Worm (Caenorhabditis elegans) whole organism, early embryonic: ENCODE data around the gene Y38H6C.20.

Source experiments
- B0310.2 ChIP-seq: sonication (generic microtip); optimal IDR thresholded peaks from 2 replicates; lab custom pipeline; 2016; ENCODE audit warnings: mild to moderate bottlenecking, missing genetic modification characterization, missing compliant biosample characterization
- F13C5.2 ChIP-seq: sonication (generic microtip); optimal IDR thresholded peaks from 2 replicates; lab custom pipeline; 2017; ENCODE audit warnings: mild to moderate bottlenecking, missing genetic modification characterization, inconsistent platforms, missing compliant biosample characterization
- aly-1 ChIP-seq: sonication (generic microtip); optimal IDR thresholded peaks from 2 replicates; lab custom pipeline; 2016; ENCODE audit warnings: missing genetic modification characterization, missing compliant biosample characterization
- ama-1 ChIP-seq: fragments of 150-350 bp; optimal IDR thresholded peaks from 2 replicates; lab custom pipeline; 2014
- ceh-13 ChIP-seq: fragments of 200-800 bp; sonication (Bioruptor generic); optimal IDR thresholded peaks from 2 replicates; lab custom pipeline; 2018; ENCODE audit warnings: mild to moderate bottlenecking, missing genetic modification characterization, missing compliant biosample characterization
- ceh-36 ChIP-seq: sonication (generic microtip); optimal IDR thresholded peaks from 2 replicates; lab custom pipeline; 2016; ENCODE audit warnings: missing genetic modification characterization, inconsistent platforms, missing compliant biosample characterization
- ets-7 ChIP-seq: sonication (generic microtip); optimal IDR thresholded peaks from 2 replicates; lab custom pipeline; 2016; ENCODE audit warnings: missing genotype, missing genetic modification characterization, missing compliant biosample characterization
- flt-1 ChIP-seq: fragments of 200-800 bp; sonication (Bioruptor generic); IDR thresholded peaks from 2 replicates; pipeline ENCODE4 v1.3.6; 2022; ENCODE audit warnings: missing genetic modification characterization, missing compliant biosample characterization
- hmbx-1 ChIP-seq: sonication (generic microtip); optimal IDR thresholded peaks from 2 replicates; lab custom pipeline; 2016; ENCODE audit warnings: mild to moderate bottlenecking, missing genetic modification characterization, missing compliant biosample characterization
- hmg-4 ChIP-seq: fragments of 200-800 bp; sonication (Bioruptor generic); optimal IDR thresholded peaks from 2 replicates; lab custom pipeline; 2018; ENCODE audit warnings: mild to moderate bottlenecking, missing genetic modification characterization, missing compliant biosample characterization
- hnd-1 ChIP-seq: sonication (generic microtip); optimal IDR thresholded peaks from 2 replicates; lab custom pipeline; 2016; ENCODE audit warnings: missing genetic modification characterization, missing compliant biosample characterization
- pes-1 ChIP-seq: fragments of 200-800 bp; sonication (Bioruptor generic); IDR thresholded peaks from 2 replicates; pipeline ENCODE4 v1.3.6; 2022; ENCODE audit warnings: missing genetic modification reagents, missing genetic modification characterization, missing compliant biosample characterization
- scrt-1 ChIP-seq: fragments of 200-800 bp; sonication (Bioruptor generic); IDR thresholded peaks from 2 replicates; pipeline ENCODE4 v1.3.6; 2022; ENCODE audit warnings: missing genetic modification characterization, missing compliant biosample characterization
- sea-1 ChIP-seq: fragments of 200-800 bp; sonication (Bioruptor generic); conservative IDR thresholded peaks from 2 replicates; pipeline ENCODE4 v1.3.6; 2022; ENCODE audit warnings: missing genetic modification characterization, missing compliant biosample characterization
- tbx-11 ChIP-seq: fragments of 200-800 bp; sonication (Bioruptor generic); IDR thresholded peaks from 2 replicates; pipeline ENCODE4 v1.3.6; 2022; ENCODE audit warnings: missing genetic modification characterization, missing compliant biosample characterization
- tbx-37 ChIP-seq: fragments of 200-800 bp; sonication (Bioruptor generic); conservative IDR thresholded peaks from 2 replicates; pipeline ENCODE4 v1.3.6; 2022; ENCODE audit warnings: missing genetic modification reagents, missing genetic modification characterization, missing compliant biosample characterization
- tra-4 ChIP-seq: sonication (generic microtip); optimal IDR thresholded peaks from 2 replicates; lab custom pipeline; 2017; ENCODE audit warnings: missing genetic modification characterization, missing compliant biosample characterization

Y38H6C.20 gene

ce11 chrV:20544092-20544491 is 6.9 kb downstream of the Y38H6C.20 start, which contains the start of gene slc-36.3:
Gene slc-36.3 (minus strand): TSS chrV:20544192.
- TF ChIP-seq tbx-11 = no peak
- TF ChIP-seq tbx-37 = no peak
- TF ChIP-seq ceh-36 = no peak
- no peak for TF ChIP-seq F13C5.2 (tag; lab: Kevin White, UChicago)
- no peak for TF ChIP-seq hmg-4 (GFP tag; lab: Kevin White, UChicago)
- no peak for TF ChIP-seq ets-7 (tag; lab: Kevin White, UChicago)
- no peak for TF ChIP-seq tra-4 (tag; lab: Kevin White, UChicago)
- no peak for TF ChIP-seq aly-1
- no peak for TF ChIP-seq sea-1 (GFP tag; lab: Robert Waterston, UW)
- TF ChIP-seq hmbx-1 (tag; lab: Kevin White, UChicago) = no peak
- no peak for TF ChIP-seq pes-1

- TF ChIP-seq aly-1 (no peak), scrt-1 (GFP tag; lab: Robert Waterston, UW) (no peak), ama-1 (no peak), pes-1 (no peak)
Measured at ce11 chrV:20539055-20539454, 11.9 kb downstream of the Y38H6C.20 start, which contains the start of gene Y38H6C.16. Gene Y38H6C.16 (minus strand): TSS chrV:20539347.

- no peak for TF ChIP-seq flt-1
- no peak for TF ChIP-seq B0310.2 (tag; lab: Kevin White, UChicago)
- no peak for TF ChIP-seq pes-1
- TF ChIP-seq ama-1 = no peak
- no peak for TF ChIP-seq scrt-1 (GFP tag; lab: Robert Waterston, UW)
- TF ChIP-seq hmg-4 (GFP tag; lab: Kevin White, UChicago) = no peak
- TF ChIP-seq tbx-11 = no peak
- no peak for TF ChIP-seq aly-1
- TF ChIP-seq hmbx-1 (tag; lab: Kevin White, UChicago) = no peak
- no peak for TF ChIP-seq tbx-37
- no peak for TF ChIP-seq F13C5.2 (tag; lab: Kevin White, UChicago)
Measured at ce11 chrV:20536208-20536607, 14.8 kb downstream of the Y38H6C.20 start, which contains the start of gene Y38H6C.15. Gene Y38H6C.15 (minus strand): TSS chrV:20536308.

- no peak for TF ChIP-seq tra-4 (tag; lab: Kevin White, UChicago)
- no peak for TF ChIP-seq ceh-36
- TF ChIP-seq ceh-13 = no peak
- TF ChIP-seq F13C5.2 (tag; lab: Kevin White, UChicago) = no peak
- TF ChIP-seq pes-1 = no peak
- TF ChIP-seq sea-1 (GFP tag; lab: Robert Waterston, UW) = no peak
- TF ChIP-seq B0310.2 (tag; lab: Kevin White, UChicago) = no peak
- TF ChIP-seq tbx-11 = no peak
- no peak for TF ChIP-seq scrt-1 (GFP tag; lab: Robert Waterston, UW)
- TF ChIP-seq hmg-4 (GFP tag; lab: Kevin White, UChicago) = no peak
- TF ChIP-seq ets-7 (tag; lab: Kevin White, UChicago) = no peak
- no peak for TF ChIP-seq hnd-1
- no peak for TF ChIP-seq ama-1
- no peak for TF ChIP-seq flt-1
- no peak for TF ChIP-seq aly-1
- no peak for TF ChIP-seq hmbx-1 (tag; lab: Kevin White, UChicago)
- TF ChIP-seq tbx-37 = no peak
Measured at ce11 chrV:20534072-20534471, 16.9 kb downstream of the Y38H6C.20 start, which contains the start of gene famh-161. Gene famh-161 (minus strand): TSS chrV:20534172.

ce11 chrV:20527493-20527892 is 23.5 kb downstream of the Y38H6C.20 start, which contains the start of gene Y38H6C.13:
Gene Y38H6C.13 (plus strand): TSS chrV:20527793.
- no peak for TF ChIP-seq ets-7 (tag; lab: Kevin White, UChicago)
- no peak for TF ChIP-seq tra-4 (tag; lab: Kevin White, UChicago)
- no peak for TF ChIP-seq ama-1
- TF ChIP-seq flt-1 = no peak
- no peak for TF ChIP-seq tbx-11
- TF ChIP-seq sea-1 (GFP tag; lab: Robert Waterston, UW) = no peak
- TF ChIP-seq B0310.2 (tag; lab: Kevin White, UChicago) = no peak
- no peak for TF ChIP-seq ceh-36
- TF ChIP-seq F13C5.2 (tag; lab: Kevin White, UChicago) = no peak
- TF ChIP-seq ceh-13 = no peak
- no peak for TF ChIP-seq hnd-1
- no peak for TF ChIP-seq hmbx-1 (tag; lab: Kevin White, UChicago)
- no peak for TF ChIP-seq pes-1

- TF ChIP-seq scrt-1 (GFP tag; lab: Robert Waterston, UW) = no peak
- TF ChIP-seq pes-1 = no peak
- TF ChIP-seq tra-4 (tag; lab: Kevin White, UChicago) = no peak
- TF ChIP-seq ceh-13 = no peak
- TF ChIP-seq tbx-37 = no peak
- no peak for TF ChIP-seq tbx-11
- no peak for TF ChIP-seq B0310.2 (tag; lab: Kevin White, UChicago)
- TF ChIP-seq ama-1 = no peak
- TF ChIP-seq ets-7 (tag; lab: Kevin White, UChicago) = no peak
Measured at ce11 chrV:20525816-20526459, 25.1 kb downstream of the Y38H6C.20 start, which contains the start of the genes srh-166 and Y38H6C.24. Gene srh-166 (minus strand): TSS chrV:20525866. Gene Y38H6C.24 (plus strand): TSS chrV:20526435.

ce11 chrV:20522219-20522618 is 28.8 kb downstream of the Y38H6C.20 start, which contains the start of the genes Y38H6C.9 and fbxa-150:
Gene Y38H6C.9 (minus strand): TSS chrV:20522270.
Gene fbxa-150 (plus strand): TSS chrV:20522598.
- TF ChIP-seq F13C5.2 (tag; lab: Kevin White, UChicago) (no peak), sea-1 (GFP tag; lab: Robert Waterston, UW) (no peak), pes-1 (no peak), ceh-13 (no peak), hnd-1 (no peak), tbx-11 (no peak), ets-7 (tag; lab: Kevin White, UChicago) (no peak)

- TF ChIP-seq ceh-36 (no peak), B0310.2 (tag; lab: Kevin White, UChicago) (no peak), sea-1 (GFP tag; lab: Robert Waterston, UW) (no peak), hnd-1 (no peak), hmbx-1 (tag; lab: Kevin White, UChicago) (no peak), aly-1 (no peak), tbx-37 (no peak), hmg-4 (GFP tag; lab: Kevin White, UChicago) (no peak), tra-4 (tag; lab: Kevin White, UChicago) (no peak), ama-1 (no peak), tbx-11 (no peak), ets-7 (tag; lab: Kevin White, UChicago) (no peak), pes-1 (no peak), F13C5.2 (tag; lab: Kevin White, UChicago) (no peak), flt-1 (no peak), ceh-13 (no peak), scrt-1 (GFP tag; lab: Robert Waterston, UW) (no peak)
Measured at ce11 chrV:20518927-20519326, 32.1 kb downstream of the Y38H6C.20 start, which contains the start of gene Y38H6C.25. Gene Y38H6C.25 (plus strand): TSS chrV:20519227.
